Worm (Caenorhabditis elegans) whole organism, L2 larva: ENCODE data around the gene nduf-2.2.

Source experiments
- C34F6.9 ChIP-seq: fragments of 150-350 bp; optimal IDR thresholded peaks from 2 replicates; lab custom pipeline; 2014; ENCODE audit warnings: missing biosample characterization, missing genetic modification characterization
- Y55F3AM.14 ChIP-seq: fragments of 200-800 bp; sonication (Bioruptor generic); optimal IDR thresholded peaks from 2 replicates; lab custom pipeline; 2018; ENCODE audit warnings: mild to moderate bottlenecking, missing genetic modification characterization, missing compliant biosample characterization
- ama-1 ChIP-seq: fragments of 150-350 bp; optimal IDR thresholded peaks from 2 replicates; lab custom pipeline; 2018; ENCODE audit warnings: inconsistent platforms
- ceh-82 ChIP-seq: fragments of 150-350 bp; optimal IDR thresholded peaks from 2 replicates; lab custom pipeline; 2014; ENCODE audit warnings: missing biosample characterization, missing genetic modification characterization
- elt-3 ChIP-seq: sonication (generic microtip); optimal IDR thresholded peaks from 2 replicates; lab custom pipeline; 2017; ENCODE audit warnings: missing biosample characterization, missing genetic modification characterization
- lsy-2 ChIP-seq, 2 experiments: fragments of 150-350 bp in 1 of 2; sonication (generic microtip) in 1 of 2; optimal IDR thresholded peaks; 2 replicates each; lab custom pipeline; 2014 to 2017; ENCODE audit warnings: missing biosample characterization in 2 of 2, missing genetic modification characterization in 2 of 2
- mab-5 ChIP-seq: fragments of 150-350 bp; optimal IDR thresholded peaks from 2 replicates; lab custom pipeline; 2014; ENCODE audit warnings: missing biosample characterization, missing genetic modification characterization
- nhr-10 ChIP-seq: sonication (generic microtip); optimal IDR thresholded peaks from 2 replicates; lab custom pipeline; 2017; ENCODE audit warnings: missing biosample characterization, missing genetic modification characterization
- nhr-11 ChIP-seq: fragments of 150-350 bp; optimal IDR thresholded peaks from 2 replicates; lab custom pipeline; 2014; ENCODE audit warnings: missing biosample characterization, missing genetic modification characterization
- nhr-129 ChIP-seq: fragments of 150-350 bp; optimal IDR thresholded peaks from 2 replicates; lab custom pipeline; 2014; ENCODE audit warnings: missing biosample characterization, missing genetic modification characterization
- nhr-21 ChIP-seq: fragments of 150-350 bp; optimal IDR thresholded peaks from 2 replicates; lab custom pipeline; 2014; ENCODE audit warnings: missing biosample characterization, missing genetic modification characterization
- nhr-23 ChIP-seq: fragments of 150-350 bp; optimal IDR thresholded peaks from 2 replicates; lab custom pipeline; 2014; ENCODE audit warnings: missing biosample characterization, missing genetic modification reagents, missing genetic modification characterization
- nhr-237 ChIP-seq: fragments of 150-350 bp; optimal IDR thresholded peaks from 2 replicates; lab custom pipeline; 2014; ENCODE audit warnings: missing biosample characterization, missing genetic modification characterization
- nhr-25 ChIP-seq: fragments of 150-350 bp; sonication (generic microtip); optimal IDR thresholded peaks from 3 replicates; lab custom pipeline; 2014; ENCODE audit warnings: missing biosample characterization, missing genetic modification characterization
- sma-3 ChIP-seq: sonication (generic microtip); optimal IDR thresholded peaks from 2 replicates; lab custom pipeline; 2016; ENCODE audit warnings: missing genetic modification reagents, missing genetic modification characterization, missing compliant biosample characterization
- sma-9 ChIP-seq, 2 experiments: fragments of 150-350 bp in 1 of 2; sonication (generic microtip) in 1 of 2; optimal IDR thresholded peaks; 2 replicates each; lab custom pipeline; 2014 to 2016; ENCODE audit warnings: missing genetic modification characterization in 2 of 2, mild to moderate bottlenecking in 1 of 2, missing biosample characterization in 1 of 2, missing compliant biosample characterization in 1 of 2, missing genetic modification reagents in 1 of 2, moderate library complexity in 1 of 2
- unc-39 ChIP-seq: fragments of 150-350 bp; optimal IDR thresholded peaks from 2 replicates; lab custom pipeline; 2014; ENCODE audit warnings: missing biosample characterization, missing genetic modification characterization
- unc-55 ChIP-seq: fragments of 150-350 bp; sonication (generic microtip); optimal IDR thresholded peaks from 3 replicates; lab custom pipeline; 2014; ENCODE audit warnings: missing biosample characterization, missing genetic modification reagents, missing genetic modification characterization
- unc-62 ChIP-seq: fragments of 150-350 bp; optimal IDR thresholded peaks from 2 replicates; lab custom pipeline; 2014; ENCODE audit warnings: missing biosample characterization, missing genetic modification reagents, missing genetic modification characterization
- zag-1 ChIP-seq: fragments of 150-350 bp; optimal IDR thresholded peaks from 2 replicates; lab custom pipeline; 2014; ENCODE audit warnings: missing biosample characterization, missing genetic modification characterization
- ztf-4 ChIP-seq: fragments of 150-350 bp; optimal IDR thresholded peaks from 2 replicates; lab custom pipeline; 2014; ENCODE audit warnings: missing biosample characterization, missing genetic modification characterization

Gene nduf-2.2

ce11 chrIII:6509301-6509700 is 44.3 kb downstream of the nduf-2.2 start:
- TF ChIP-seq mab-5: no peak
- TF ChIP-seq nhr-21 (tag; lab: Kevin White, UChicago): peak; percentile 31
- peak in 1 of 2 experiments; percentile 48 for TF ChIP-seq lsy-2 (tag; optimal IDR thresholded peaks at IDR 0.05; lab: Kevin White, UChicago)
- TF ChIP-seq nhr-25 (tag; lab: Kevin White, UChicago): peak; percentile 25
- TF ChIP-seq sma-9 (GFP tag; optimal IDR thresholded peaks at IDR 0.05; lab: Kevin White, UChicago): peak; percentile 56
- TF ChIP-seq sma-9 (tag; optimal IDR thresholded peaks at IDR 0.05; lab: Kevin White, UChicago): no peak
- TF ChIP-seq, all 48 proteins: peak for 4

ce11 chrIII:6514673-6515072 is 49.7 kb downstream of the nduf-2.2 start, which contains the start of gene acr-5:
Gene acr-5 (minus strand): TSS chrIII:6514773.
- TF ChIP-seq ama-1: no peak
- TF ChIP-seq nhr-11 (tag; lab: Kevin White, UChicago): no peak
- TF ChIP-seq nhr-10: no peak
- TF ChIP-seq Y55F3AM.14 (GFP tag; lab: Kevin White, UChicago): no peak
- TF ChIP-seq zag-1: no peak
- TF ChIP-seq nhr-237 (tag; lab: Kevin White, UChicago): no peak
- TF ChIP-seq unc-55 (GFP tag; lab: Kevin White, UChicago): no peak
- no peak for TF ChIP-seq sma-3 (GFP tag; lab: Kevin White, UChicago)
- TF ChIP-seq elt-3 (tag; lab: Kevin White, UChicago): no peak
- TF ChIP-seq ceh-82: no peak
- no peak for TF ChIP-seq lsy-2 (tag; optimal IDR thresholded peaks at IDR 0.05; lab: Kevin White, UChicago)
- no peak for TF ChIP-seq unc-39 (tag; lab: Kevin White, UChicago)
- no peak for TF ChIP-seq nhr-23
- TF ChIP-seq nhr-129 (tag; lab: Kevin White, UChicago): no peak
- TF ChIP-seq nhr-25 (tag; lab: Kevin White, UChicago): no peak
- no peak for TF ChIP-seq unc-62
- TF ChIP-seq ztf-4 (tag; lab: Kevin White, UChicago): no peak
- no peak for TF ChIP-seq C34F6.9 (tag; lab: Kevin White, UChicago)
